Fruit fly (Drosophila melanogaster) S2 (cell line): ENCODE measurements around the gene CG45061.

ENCODE experiments used
- CG8478 ChIP-seq: fragments of >200 bp; optimal IDR thresholded peaks from 2 replicates; lab custom pipeline; 2018
- CTCF ChIP-seq, 2 experiments: fragments of >200 bp; optimal IDR thresholded peaks; 2 replicates each; lab custom pipeline; 2018

- no peak for TF ChIP-seq CG8478
- TF ChIP-seq CTCF (optimal IDR thresholded peaks at IDR 0.05; lab: Kevin White, UChicago) = no peak
Measured at dm6 chrX:9847529-9847928, 24.0 kb downstream of the CG45061 start.
